Fruit fly (Drosophila melanogaster) whole organism, embryonic: ENCODE data around the gene Sgs1.

Experiments used
- Awh ChIP-seq: fragments of 200-800 bp; sonication (Bioruptor generic); IDR thresholded peaks from 2 replicates; pipeline ENCODE4, ENCODE4 v1.3.6; 2022; ENCODE audit warnings: missing biosample characterization, missing genetic modification characterization
- CG10147 ChIP-seq: fragments of 200-800 bp; sonication (Bioruptor generic); optimal IDR thresholded peaks from 2 replicates; lab custom pipeline; 2019; ENCODE audit warnings: missing biosample characterization, mild to moderate bottlenecking, missing genetic modification characterization, moderate library complexity
- CG11085 ChIP-seq: fragments of 200-800 bp; sonication (Bioruptor generic); IDR thresholded peaks from 2 replicates; pipeline ENCODE4 v1.3.6; 2022; ENCODE audit warnings: missing biosample characterization, missing genetic modification characterization
- CG11398 ChIP-seq: fragments of 200-800 bp; sonication (Bioruptor generic); optimal IDR thresholded peaks from 2 replicates; lab custom pipeline; 2016; ENCODE audit warnings: missing biosample characterization, missing genetic modification characterization
- CG11696 ChIP-seq: fragments of 200-800 bp; sonication (Bioruptor generic); IDR thresholded peaks from 2 replicates; pipeline ENCODE4 v1.3.6; 2022; ENCODE audit warnings: missing biosample characterization, missing genetic modification characterization
- CG12104 ChIP-seq: fragments of 200-800 bp; sonication (Bioruptor generic); optimal IDR thresholded peaks from 3 replicates; lab custom pipeline; 2016; ENCODE audit warnings: missing biosample characterization, missing genetic modification characterization
- CG13296 ChIP-seq: fragments of 200-800 bp; sonication (Bioruptor generic); optimal IDR thresholded peaks from 3 replicates; lab custom pipeline; 2018; ENCODE audit warnings: missing biosample characterization, mild to moderate bottlenecking, missing genetic modification characterization
- CG1529 ChIP-seq: fragments of 200-800 bp; sonication (Bioruptor generic); optimal IDR thresholded peaks from 3 replicates; lab custom pipeline; 2018; ENCODE audit warnings: missing biosample characterization, missing genetic modification characterization
- CG15696 ChIP-seq: fragments of 200-800 bp; sonication (Bioruptor generic); optimal IDR thresholded peaks from 2 replicates; lab custom pipeline; 2019; ENCODE audit warnings: missing biosample characterization, mild to moderate bottlenecking, missing genetic modification characterization, moderate library complexity
- CG17912 ChIP-seq: fragments of 200-800 bp; sonication (Bioruptor generic); optimal IDR thresholded peaks from 2 replicates; lab custom pipeline; 2018; ENCODE audit warnings: missing biosample characterization, mild to moderate bottlenecking, missing genetic modification characterization
- CG18599 ChIP-seq: fragments of 200-800 bp; sonication (Bioruptor generic); optimal IDR thresholded peaks from 3 replicates; lab custom pipeline; 2017; ENCODE audit warnings: missing biosample characterization, missing genetic modification characterization, mild to moderate bottlenecking, moderate library complexity, missing genetic modification reagents
- CG31388 ChIP-seq: fragments of 200-800 bp; sonication (Bioruptor generic); optimal IDR thresholded peaks from 2 replicates; lab custom pipeline; 2016; ENCODE audit warnings: missing biosample characterization, missing genetic modification characterization
- CG33213 ChIP-seq: fragments of 200-800 bp; sonication (Bioruptor generic); optimal IDR thresholded peaks from 3 replicates; lab custom pipeline; 2016; ENCODE audit warnings: missing biosample characterization, missing genetic modification characterization
- CG34422 ChIP-seq: fragments of 200-800 bp; sonication (Bioruptor generic); IDR thresholded peaks from 3 replicates; pipeline ENCODE4 v1.3.6; 2022; ENCODE audit warnings: missing biosample characterization, missing genetic modification characterization
- CG5245 ChIP-seq: fragments of 200-800 bp; sonication (Bioruptor generic); optimal IDR thresholded peaks from 3 replicates; lab custom pipeline; 2016; ENCODE audit warnings: missing biosample characterization, missing genetic modification characterization
- CG6654 ChIP-seq: fragments of 200-800 bp; sonication (Bioruptor generic); optimal IDR thresholded peaks from 2 replicates; lab custom pipeline; 2017; ENCODE audit warnings: missing biosample characterization, mild to moderate bottlenecking, missing genetic modification characterization
- CG6683 ChIP-seq: fragments of 200-800 bp; sonication (Bioruptor generic); optimal IDR thresholded peaks from 2 replicates; lab custom pipeline; 2017; ENCODE audit warnings: missing biosample characterization, mild to moderate bottlenecking, missing genetic modification characterization, missing genetic modification reagents
- CG7556 ChIP-seq: fragments of 200-800 bp; sonication (Bioruptor generic); optimal IDR thresholded peaks from 2 replicates; lab custom pipeline; 2017; ENCODE audit warnings: missing biosample characterization, mild to moderate bottlenecking, missing genetic modification characterization
- CG7839 ChIP-seq: fragments of 200-800 bp; sonication (Bioruptor generic); optimal IDR thresholded peaks from 3 replicates; lab custom pipeline; 2018; ENCODE audit warnings: missing biosample characterization, mild to moderate bottlenecking, missing genetic modification characterization, moderate library complexity
- CkIIα-i1 ChIP-seq: fragments of 200-800 bp; sonication (Bioruptor generic); IDR thresholded peaks from 2 replicates; pipeline ENCODE4 v1.3.6; 2022; ENCODE audit warnings: missing biosample characterization, missing genetic modification characterization
- Dll ChIP-seq: fragments of 200-800 bp; sonication (Bioruptor generic); IDR thresholded peaks from 4 replicates; pipeline ENCODE4 v1.3.6; 2022; ENCODE audit warnings: missing biosample characterization, missing genetic modification characterization; ENCODE audit not compliant: partially characterized antibody
- Dp ChIP-seq: fragments of 200-800 bp; sonication (Bioruptor generic); optimal IDR thresholded peaks from 2 replicates; lab custom pipeline; 2018; ENCODE audit warnings: missing biosample characterization, mild to moderate bottlenecking, missing genetic modification characterization, moderate library complexity
- NC2β ChIP-seq: fragments of 200-800 bp; sonication (Bioruptor generic); optimal IDR thresholded peaks from 2 replicates; lab custom pipeline; 2016; ENCODE audit warnings: missing biosample characterization, missing genetic modification characterization
- Pdp1 ChIP-seq, 2 experiments: fragments of 200-800 bp; sonication (Bioruptor generic); optimal IDR thresholded peaks; 3 replicates each; lab custom pipeline; 2016; ENCODE audit warnings: missing biosample characterization in 2 of 2, missing genetic modification characterization in 2 of 2, mild to moderate bottlenecking in 1 of 2, moderate library complexity in 1 of 2
- abd-A ChIP-seq: fragments of 200-800 bp; sonication (Bioruptor generic); optimal IDR thresholded peaks from 3 replicates; lab custom pipeline; 2019; ENCODE audit warnings: missing biosample characterization, mild to moderate bottlenecking, missing genetic modification characterization, moderate library complexity
- bigmax ChIP-seq: fragments of 200-800 bp; sonication (Bioruptor generic); optimal IDR thresholded peaks from 2 replicates; lab custom pipeline; 2018; ENCODE audit warnings: missing biosample characterization, mild to moderate bottlenecking, missing genetic modification characterization
- cato ChIP-seq: fragments of 200-800 bp; sonication (Bioruptor generic); optimal IDR thresholded peaks from 2 replicates; lab custom pipeline; 2016; ENCODE audit warnings: missing biosample characterization, missing genetic modification characterization, borderline replicate concordance
- cg ChIP-seq: fragments of 200-800 bp; sonication (Bioruptor generic); optimal IDR thresholded peaks from 3 replicates; lab custom pipeline; 2019; ENCODE audit warnings: missing biosample characterization, mild to moderate bottlenecking, missing genetic modification characterization, moderate library complexity
- corto ChIP-seq: fragments of 200-800 bp; sonication (Bioruptor generic); optimal IDR thresholded peaks from 2 replicates; lab custom pipeline; 2016; ENCODE audit warnings: missing biosample characterization, mild to moderate bottlenecking, missing genetic modification characterization, moderate library complexity
- crp ChIP-seq, 2 experiments: fragments of 200-800 bp; sonication (Bioruptor generic); optimal IDR thresholded peaks; 2 replicates in 1 of 2; 3 replicates in 1 of 2; lab custom pipeline; 2017; ENCODE audit warnings: missing biosample characterization in 2 of 2, missing genetic modification characterization in 2 of 2, mild to moderate bottlenecking in 1 of 2, moderate library complexity in 1 of 2
- dati ChIP-seq: fragments of 200-800 bp; sonication (Bioruptor generic); IDR thresholded peaks from 2 replicates; pipeline ENCODE4 v1.3.6; 2022; ENCODE audit warnings: missing biosample characterization, missing genetic modification characterization
- dmrt11E ChIP-seq: fragments of 200-800 bp; sonication (Bioruptor generic); optimal IDR thresholded peaks from 3 replicates; lab custom pipeline; 2018; ENCODE audit warnings: missing biosample characterization, mild to moderate bottlenecking, missing genetic modification characterization, moderate library complexity
- en ChIP-seq: fragments of 200-800 bp; sonication (Bioruptor generic); optimal IDR thresholded peaks from 2 replicates; lab custom pipeline; 2016; ENCODE audit warnings: missing biosample characterization, missing genetic modification characterization
- fd102C ChIP-seq: fragments of 200-800 bp; sonication (Bioruptor generic); optimal IDR thresholded peaks from 2 replicates; lab custom pipeline; 2018; ENCODE audit warnings: missing biosample characterization, mild to moderate bottlenecking, missing genetic modification characterization, moderate library complexity
- grn ChIP-seq: fragments of 200-800 bp; sonication (Bioruptor generic); optimal IDR thresholded peaks from 3 replicates; lab custom pipeline; 2017; ENCODE audit warnings: missing biosample characterization, missing genetic modification characterization
- hbn ChIP-seq: fragments of 200-800 bp; sonication (Bioruptor generic); IDR thresholded peaks from 2 replicates; pipeline ENCODE4 v1.3.6; 2022; ENCODE audit warnings: missing biosample characterization, missing genetic modification characterization; ENCODE audit not compliant: partially characterized antibody
- ind ChIP-seq: fragments of 200-800 bp; sonication (Bioruptor generic); optimal IDR thresholded peaks from 3 replicates; lab custom pipeline; 2016; ENCODE audit warnings: missing biosample characterization, missing genetic modification characterization
- nau ChIP-seq: fragments of 200-800 bp; sonication (Bioruptor generic); optimal IDR thresholded peaks from 3 replicates; lab custom pipeline; 2017; ENCODE audit warnings: missing biosample characterization, mild to moderate bottlenecking, missing genetic modification characterization, missing genetic modification reagents
- nom ChIP-seq: fragments of 200-800 bp; sonication (Bioruptor generic); optimal IDR thresholded peaks from 2 replicates; lab custom pipeline; 2017; ENCODE audit warnings: missing biosample characterization, missing genetic modification characterization, mild to moderate bottlenecking, moderate library complexity, missing genetic modification reagents
- pan ChIP-seq, 4 experiments: fragments of >200 bp in 3 of 4; fragments of 200-800 bp in 1 of 4; sonication (Bioruptor generic) in 1 of 4; optimal IDR thresholded peaks in 3 of 4; IDR thresholded peaks in 1 of 4; 2 replicates each; pipeline versions ENCODE4 v1.3.6 to Lab custom; 2017 to 2022; ENCODE audit warnings: missing biosample characterization in 2 of 4, missing genetic modification characterization in 2 of 4, mixed read lengths in 1 of 4
- phol ChIP-seq: fragments of 200-800 bp; sonication (Bioruptor generic); optimal IDR thresholded peaks from 3 replicates; lab custom pipeline; 2018; ENCODE audit warnings: missing biosample characterization, mild to moderate bottlenecking, missing genetic modification characterization, moderate library complexity
- pita ChIP-seq: fragments of 200-800 bp; sonication (Bioruptor generic); optimal IDR thresholded peaks from 2 replicates; lab custom pipeline; 2017; ENCODE audit warnings: missing biosample characterization, mild to moderate bottlenecking, missing genetic modification characterization
- sd ChIP-seq: fragments of 200-800 bp; sonication (Bioruptor generic); optimal IDR thresholded peaks from 3 replicates; lab custom pipeline; 2018; ENCODE audit warnings: missing biosample characterization, mild to moderate bottlenecking, missing genetic modification characterization, moderate library complexity
- sug ChIP-seq: fragments of 200-800 bp; optimal IDR thresholded peaks from 2 replicates; lab custom pipeline; 2019; ENCODE audit warnings: missing biosample characterization, mild to moderate bottlenecking, missing genetic modification characterization, moderate library complexity
- tna ChIP-seq: fragments of 200-800 bp; sonication (Bioruptor generic); IDR thresholded peaks from 2 replicates; pipeline ENCODE4 v1.3.6; 2022; ENCODE audit warnings: missing biosample characterization, missing genetic modification characterization; ENCODE audit not compliant: partially characterized antibody
- ttk ChIP-seq: fragments of 200-800 bp; sonication (Bioruptor generic); IDR thresholded peaks from 2 replicates; pipeline ENCODE4 v2.1.2; 2022; ENCODE audit warnings: missing biosample characterization, missing genetic modification characterization
- unc-4 ChIP-seq: fragments of 200-800 bp; sonication (Bioruptor generic); IDR thresholded peaks from 2 replicates; pipeline ENCODE4 v1.3.6; 2022; ENCODE audit warnings: missing biosample characterization, missing genetic modification characterization; ENCODE audit not compliant: partially characterized antibody
- vfl ChIP-seq: fragments of 200-800 bp; sonication (Bioruptor generic); optimal IDR thresholded peaks from 2 replicates; lab custom pipeline; 2016; ENCODE audit warnings: missing biosample characterization, missing genetic modification characterization

The Sgs1 gene

dm6 chr2L:4976988-4977551 is 39.9 kb downstream of the Sgs1 start, which contains the start of the genes Gmd and CG3792 (continued):
- TF ChIP-seq tna (GFP tag; lab: Robert Waterston, UW) (peak; percentile 67), CG31388 (GFP tag; lab: Kevin White, UChicago) (peak; percentile 88), CG7839 (peak; percentile 96), CG34422 (GFP tag; lab: Robert Waterston, UW) (peak; percentile 98), en (GFP tag; lab: Kevin White, UChicago) (peak; percentile 89), bigmax (GFP tag; lab: Kevin White, UChicago) (no peak), dati (peak; percentile 84), CG5245 (GFP tag; lab: Kevin White, UChicago) (peak; percentile 93), corto (no peak), CG7556 (peak; percentile 96), CG33213 (GFP tag; lab: Kevin White, UChicago) (peak; percentile 86), sd (peak; percentile 93), fd102C (GFP tag; lab: Kevin White, UChicago) (peak; percentile 42), cg (GFP tag; lab: Kevin White, UChicago) (no peak), vfl (GFP tag; lab: Kevin White, UChicago) (peak; percentile 93), Dll (peak; percentile 90), cato (GFP tag; lab: Kevin White, UChicago) (peak; percentile 91), CkIIα-i1 (GFP tag; lab: Robert Waterston, UW) (0 out of 2 replicates have a peak, but pooled peaks have one; percentile 41), phol (tag; lab: Kevin White, UChicago) (peak; percentile 96), nom (GFP tag; lab: Kevin White, UChicago) (peak; percentile 91), dmrt11E (peak; percentile 95), hbn (GFP tag; lab: Robert Waterston, UW) (peak; percentile 81), CG6683 (GFP tag; lab: Kevin White, UChicago) (peak; percentile 90), CG6654 (peak; percentile 81), sug (tag; lab: Kevin White, UChicago) (peak; percentile 93), abd-A (no peak), CG17912 (GFP tag; lab: Kevin White, UChicago) (peak; percentile 64), unc-4 (GFP tag; lab: Robert Waterston, UW) (peak; percentile 82), NC2β (GFP tag; lab: Kevin White, UChicago) (peak; percentile 91), ind (GFP tag; lab: Kevin White, UChicago) (peak; percentile 97), Dp (peak; percentile 22), Pdp1 (GFP tag; optimal IDR thresholded peaks at IDR 0.05; lab: Kevin White, UChicago) (peak; percentile 93 to 94), CG10147 (GFP tag; lab: Kevin White, UChicago) (peak; percentile 94), CG12104 (peak; percentile 93), CG11696 (GFP tag; lab: Robert Waterston, UW) (peak; percentile 89), ttk (GFP tag; lab: Robert Waterston, UW) (peak; percentile 92), nau (GFP tag; lab: Kevin White, UChicago) (peak; percentile 90), grn (GFP tag; lab: Kevin White, UChicago) (peak; percentile 59), CG18599 (peak; percentile 96), CG1529 (GFP tag; lab: Kevin White, UChicago) (peak; percentile 86), crp (GFP tag; optimal IDR thresholded peaks at IDR 0.05; lab: Kevin White, UChicago) (peak in 1 of 2 experiments; percentile 69), CG13296 (GFP tag; lab: Kevin White, UChicago) (peak; percentile 95), CG15696 (peak; percentile 96), CG11085 (peak; percentile 94), CG11398 (GFP tag; lab: Kevin White, UChicago) (peak; percentile 88), Awh (GFP tag; lab: Robert Waterston, UW) (peak; percentile 96), pita (GFP tag; lab: Kevin White, UChicago) (no peak), pan (optimal IDR thresholded peaks at IDR 0.05; lab: Kevin White, UChicago) (no peak), pan (GFP tag; optimal IDR thresholded peaks at IDR 0.05 in 1 of 2, IDR thresholded peaks at IDR 0.05 in 1 of 2) (peak in 1 of 2 experiments; percentile 96)
